Worm (Caenorhabditis elegans): Measurements from ENCODE around the gene odd-1.

odd-1 gene

ce11 chrIII:7136015-7136414, 27.9 kb downstream of the odd-1 start, which contains the start of gene B0280.17:
B0280.17 (minus strand) TSS chrIII:7136115.
- TF ChIP-seq nfya-1 (tag; optimal IDR thresholded peaks at IDR 0.05; ENCODE audit: insufficient read depth): no peak
- no peak for TF ChIP-seq nhr-11 (tag; optimal IDR thresholded peaks at IDR 0.05)
- TF ChIP-seq lin-39 (tag; optimal IDR thresholded peaks at IDR 0.05): no peak
- TF ChIP-seq ceh-82 (tag; optimal IDR thresholded peaks at IDR 0.05): no peak
- TF ChIP-seq ceh-28 (tag; optimal IDR thresholded peaks at IDR 0.05): no peak
- TF ChIP-seq egl-27 (tag; optimal IDR thresholded peaks at IDR 0.05): no peak
- TF ChIP-seq ZK546.5 (tag; optimal IDR thresholded peaks at IDR 0.05): no peak
- no peak for TF ChIP-seq elt-3 (tag; optimal IDR thresholded peaks at IDR 0.05)
- TF ChIP-seq tbx-2 (tag; optimal IDR thresholded peaks at IDR 0.05): no peak
- no peak for TF ChIP-seq egl-5 (tag; optimal IDR thresholded peaks at IDR 0.05)
- TF ChIP-seq pqm-1 (tag; optimal IDR thresholded peaks at IDR 0.05): no peak
- no peak for TF ChIP-seq ztf-11 (tag; optimal IDR thresholded peaks at IDR 0.05)
- no peak for TF ChIP-seq fkh-2 (tag; optimal IDR thresholded peaks at IDR 0.05)

ce11 chrIII:7138178-7138577, 30.1 kb downstream of the odd-1 start, which contains the start of gene B0280.11:
B0280.11 (minus strand) TSS chrIII:7138278.
- no peak for TF ChIP-seq lin-39 (tag; optimal IDR thresholded peaks at IDR 0.05)
- TF ChIP-seq daf-12 (tag; optimal IDR thresholded peaks at IDR 0.05): no peak
- TF ChIP-seq eor-1 (tag; optimal IDR thresholded peaks at IDR 0.05): no peak
- TF ChIP-seq tbx-2 (tag; optimal IDR thresholded peaks at IDR 0.05): no peak
- no peak for TF ChIP-seq nhr-77 (tag; optimal IDR thresholded peaks at IDR 0.05)

- TF ChIP-seq elt-2 (tag; optimal IDR thresholded peaks at IDR 0.05): peak; percentile 17
- TF ChIP-seq skn-1 (tag; optimal IDR thresholded peaks at IDR 0.05): no peak
- TF ChIP-seq R02D3.7 (tag; optimal IDR thresholded peaks at IDR 0.05): peak; percentile 31
- TF ChIP-seq nfya-1 (tag; optimal IDR thresholded peaks at IDR 0.05; ENCODE audit: insufficient read depth): peak; percentile 72
- TF ChIP-seq ztf-11 (tag; optimal IDR thresholded peaks at IDR 0.05): no peak
- no peak for TF ChIP-seq fkh-2 (tag; optimal IDR thresholded peaks at IDR 0.05)
- TF ChIP-seq nhr-43 (tag; optimal IDR thresholded peaks at IDR 0.05; ENCODE audit: poor library complexity, severe bottlenecking): peak; percentile 43
- TF ChIP-seq tbx-2 (tag; optimal IDR thresholded peaks at IDR 0.05): peak; percentile 11
- peak; percentile 4 for TF ChIP-seq pqm-1 (tag; optimal IDR thresholded peaks at IDR 0.05)
- peak; percentile 25 for TF ChIP-seq ama-1 (optimal IDR thresholded peaks at IDR 0.05)
- no peak for TF ChIP-seq elt-3 (tag; optimal IDR thresholded peaks at IDR 0.05)
- peak; percentile 96 for TF ChIP-seq snpc-4 (tag; optimal IDR thresholded peaks at IDR 0.05)
- TF ChIP-seq nhr-25 (tag; optimal IDR thresholded peaks at IDR 0.05): peak; percentile 70
- peak; percentile 20 for TF ChIP-seq lsy-12 (tag; optimal IDR thresholded peaks at IDR 0.05)
- TF ChIP-seq nhr-11 (tag; optimal IDR thresholded peaks at IDR 0.05): no peak
- TF ChIP-seq ceh-82 (tag; optimal IDR thresholded peaks at IDR 0.05): no peak
Observed at ce11 chrIII:7140228-7140710, 32.2 kb downstream of the odd-1 start.

- TF ChIP-seq mdl-1 (tag; optimal IDR thresholded peaks at IDR 0.05) (no peak), unc-62 (GFP tag; optimal IDR thresholded peaks at IDR 0.05) (no peak), nhr-23 (tag; optimal IDR thresholded peaks at IDR 0.05) (no peak), sea-2 (GFP tag; optimal IDR thresholded peaks at IDR 0.05) (no peak), snpc-4 (tag; optimal IDR thresholded peaks at IDR 0.05) (peak; percentile 98), ceh-82 (tag; optimal IDR thresholded peaks at IDR 0.05) (no peak), fkh-2 (tag; optimal IDR thresholded peaks at IDR 0.05) (no peak), nhr-12 (tag; optimal IDR thresholded peaks at IDR 0.05) (no peak), ceh-28 (tag; optimal IDR thresholded peaks at IDR 0.05) (peak; percentile 42), egl-27 (tag; optimal IDR thresholded peaks at IDR 0.05) (peak; percentile 78), nhr-11 (tag; optimal IDR thresholded peaks at IDR 0.05) (no peak), ceh-9 (tag; optimal IDR thresholded peaks at IDR 0.05) (no peak), elt-3 (tag; optimal IDR thresholded peaks at IDR 0.05) (peak in 1 of 3 experiments; percentile 3), tbx-2 (tag; optimal IDR thresholded peaks at IDR 0.05) (no peak), lin-39 (tag; optimal IDR thresholded peaks at IDR 0.05) (no peak), fos-1 (tag; optimal IDR thresholded peaks at IDR 0.05) (no peak), mml-1 (tag; optimal IDR thresholded peaks at IDR 0.05) (no peak), elt-1 (tag; optimal IDR thresholded peaks at IDR 0.05) (no peak), nhr-76 (tag; optimal IDR thresholded peaks at IDR 0.05) (no peak), daf-12 (tag; optimal IDR thresholded peaks at IDR 0.05) (no peak), nhr-28 (tag; optimal IDR thresholded peaks at IDR 0.05) (no peak), hmg-11 (tag; optimal IDR thresholded peaks at IDR 0.05) (no peak), lsy-12 (tag; optimal IDR thresholded peaks at IDR 0.05) (peak; percentile 55), pqm-1 (tag; optimal IDR thresholded peaks at IDR 0.05) (peak; percentile 62), elt-2 (tag; optimal IDR thresholded peaks at IDR 0.05) (peak; percentile 80), zag-1 (tag; optimal IDR thresholded peaks at IDR 0.05) (no peak), skn-1 (tag; optimal IDR thresholded peaks at IDR 0.05) (peak; percentile 36), ceh-16 (tag; optimal IDR thresholded peaks at IDR 0.05) (no peak), pha-4 (tag; optimal IDR thresholded peaks at IDR 0.05) (peak; percentile 51), nhr-67 (tag; optimal IDR thresholded peaks at IDR 0.05) (no peak), nhr-43 (tag; optimal IDR thresholded peaks at IDR 0.05; ENCODE audit: poor library complexity, severe bottlenecking) (no peak), egl-5 (tag; optimal IDR thresholded peaks at IDR 0.05) (no peak), fkh-10 (GFP tag; optimal IDR thresholded peaks at IDR 0.05) (no peak), ama-1 (optimal IDR thresholded peaks at IDR 0.05) (peak; percentile 91), lin-15B (tag; optimal IDR thresholded peaks at IDR 0.05) (peak; percentile 8), R02D3.7 (tag; optimal IDR thresholded peaks at IDR 0.05) (peak; percentile 31), ztf-4 (tag; optimal IDR thresholded peaks at IDR 0.05) (no peak), aly-2 (tag; optimal IDR thresholded peaks at IDR 0.05) (no peak)
Observed at ce11 chrIII:7141285-7141715, 33.2 kb downstream of the odd-1 start.

Measured in whole organism, L3 larva.